Worm (Caenorhabditis elegans): Measurements from ENCODE around the gene col-140.
A peak's percentile ranks its signal among the peaks of the same experiment; 100 is the strongest.

The col-140 gene

DNA sequence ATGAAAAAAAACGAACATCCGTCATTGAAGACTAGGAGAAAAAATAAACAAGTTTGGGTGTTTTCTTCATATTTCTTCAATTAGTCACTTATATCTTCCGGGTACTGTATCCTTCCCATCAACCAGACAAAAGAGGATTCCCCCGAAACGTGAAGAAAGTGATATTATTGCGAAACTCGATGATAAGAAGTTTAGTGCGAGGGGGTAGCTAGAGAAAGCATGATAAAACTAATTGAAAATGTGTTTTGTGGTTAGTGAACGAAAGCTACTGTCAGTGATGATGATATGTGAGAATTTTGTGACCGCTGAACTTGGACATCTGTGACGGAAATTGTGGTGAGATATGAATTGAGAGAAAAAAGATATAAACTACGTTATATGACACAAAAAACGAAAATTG, 13.7 kb downstream of the col-140 start (continued):
- TF ChIP-seq xnd-1 (tag; optimal IDR thresholded peaks at IDR 0.05) (no peak), ccch-3 (GFP tag; optimal IDR thresholded peaks at IDR 0.05) (no peak), zim-3 (tag; optimal IDR thresholded peaks at IDR 0.05) (no peak), repo-1 (tag; optimal IDR thresholded peaks at IDR 0.05) (no peak), ztf-18 (tag; optimal IDR thresholded peaks at IDR 0.05) (no peak), nhr-80 (tag; optimal IDR thresholded peaks at IDR 0.05) (peak; percentile 85), ceh-91 (GFP tag; IDR thresholded peaks at IDR 0.05) (no peak), efl-1 (GFP tag; optimal IDR thresholded peaks at IDR 0.05) (no peak), hlh-12 (tag; optimal IDR thresholded peaks at IDR 0.05) (no peak), snpc-1.1 (tag; optimal IDR thresholded peaks at IDR 0.05; ENCODE audit: insufficient read depth) (no peak), athp-1 (tag; optimal IDR thresholded peaks at IDR 0.05) (no peak), K11D2.4 (GFP tag; IDR thresholded peaks at IDR 0.05) (0 out of 2 replicates have a peak, but pooled peaks have one; percentile 32), B0336.3 (GFP tag; IDR thresholded peaks at IDR 0.05) (no peak), ztf-26 (tag; optimal IDR thresholded peaks at IDR 0.05) (peak; percentile 62), somi-1 (GFP tag; optimal IDR thresholded peaks at IDR 0.05) (peak; percentile 67), snpc-3.4 (tag; optimal IDR thresholded peaks at IDR 0.05) (no peak), F33H1.4 (GFP tag; IDR thresholded peaks at IDR 0.05) (no peak), ztf-25 (GFP tag; IDR thresholded peaks at IDR 0.05) (no peak), cebp-1 (GFP tag; IDR thresholded peaks at IDR 0.05) (peak; percentile 61; the same call in 1 of the 2 replicates), cebp-1 (tag; optimal IDR thresholded peaks at IDR 0.05) (peak; percentile 87), F57A8.1 (GFP tag; optimal IDR thresholded peaks at IDR 0.05) (no peak), hmg-1.2 (GFP tag; IDR thresholded peaks at IDR 0.05) (no peak), Y56A3A.18 (GFP tag; IDR thresholded peaks at IDR 0.05) (no peak), F49E8.2 (tag; optimal IDR thresholded peaks at IDR 0.05; ENCODE audit: insufficient read depth) (no peak), C17E4.6 (GFP tag; IDR thresholded peaks at IDR 0.05) (no peak), tbp1 (GFP tag; optimal IDR thresholded peaks at IDR 0.05) (no peak)

ce11 chrV:5821451-5822143, 15.0 kb downstream of the col-140 start:
- TF ChIP-seq atf-7 (tag; optimal IDR thresholded peaks at IDR 0.05) (peak; percentile 56), nhr-80 (tag; optimal IDR thresholded peaks at IDR 0.05) (peak; percentile 93), hmg-20 (GFP tag; IDR thresholded peaks at IDR 0.05) (no peak)

- TF ChIP-seq lsy-27 (tag; optimal IDR thresholded peaks at IDR 0.05; ENCODE audit: borderline replicate concordance, insufficient read depth) (no peak), sdz-38 (tag; optimal IDR thresholded peaks at IDR 0.05) (no peak)
These were observed 16.2 kb downstream of the col-140 start for ce11 chrV:5820401-5820800.

ce11 chrV:5819903-5820302, 16.7 kb downstream of the col-140 start:
- TF ChIP-seq dox-1 (GFP tag; IDR thresholded peaks at IDR 0.05), result peak; percentile 6; the same call in 1 of the 2 replicates
- TF ChIP-seq nhr-80 (tag; optimal IDR thresholded peaks at IDR 0.05), result peak; percentile 66
- no peak for TF ChIP-seq ceh-79 (tag; optimal IDR thresholded peaks at IDR 0.05)

Measured in whole organism, young adult.